Worm (Caenorhabditis elegans) whole organism, early embryonic: ENCODE results near the gene Y69H2.15.

ENCODE experiments used
- B0310.2 ChIP-seq: sonication (generic microtip); optimal IDR thresholded peaks from 2 replicates; lab custom pipeline; 2016; ENCODE audit warnings: mild to moderate bottlenecking, missing genetic modification characterization, missing compliant biosample characterization
- ama-1 ChIP-seq: fragments of 150-350 bp; optimal IDR thresholded peaks from 2 replicates; lab custom pipeline; 2014
- ceh-36 ChIP-seq: sonication (generic microtip); optimal IDR thresholded peaks from 2 replicates; lab custom pipeline; 2016; ENCODE audit warnings: missing genetic modification characterization, inconsistent platforms, missing compliant biosample characterization
- flt-1 ChIP-seq: fragments of 200-800 bp; sonication (Bioruptor generic); IDR thresholded peaks from 2 replicates; pipeline ENCODE4 v1.3.6; 2022; ENCODE audit warnings: missing genetic modification characterization, missing compliant biosample characterization
- hmg-4 ChIP-seq: fragments of 200-800 bp; sonication (Bioruptor generic); optimal IDR thresholded peaks from 2 replicates; lab custom pipeline; 2018; ENCODE audit warnings: mild to moderate bottlenecking, missing genetic modification characterization, missing compliant biosample characterization
- hnd-1 ChIP-seq: sonication (generic microtip); optimal IDR thresholded peaks from 2 replicates; lab custom pipeline; 2016; ENCODE audit warnings: missing genetic modification characterization, missing compliant biosample characterization
- tbx-37 ChIP-seq: fragments of 200-800 bp; sonication (Bioruptor generic); conservative IDR thresholded peaks from 2 replicates; pipeline ENCODE4 v1.3.6; 2022; ENCODE audit warnings: missing genetic modification reagents, missing genetic modification characterization, missing compliant biosample characterization

- TF ChIP-seq ama-1 (lab: Kevin White, UChicago) (no peak), ceh-36 (tag; lab: Kevin White, UChicago) (no peak), hnd-1 (tag; lab: Kevin White, UChicago) (no peak), flt-1 (no peak), tbx-37 (GFP tag; lab: Robert Waterston, UW) (no peak), B0310.2 (tag; lab: Kevin White, UChicago) (no peak), hmg-4 (no peak)
Observed at ce11 chrV:18628907-18629306, 2.2 kb upstream of the Y69H2.15 start.
